Worm (Caenorhabditis elegans): ENCODE measurements around the gene Y48A6B.8.

Gene Y48A6B.8

DNA sequence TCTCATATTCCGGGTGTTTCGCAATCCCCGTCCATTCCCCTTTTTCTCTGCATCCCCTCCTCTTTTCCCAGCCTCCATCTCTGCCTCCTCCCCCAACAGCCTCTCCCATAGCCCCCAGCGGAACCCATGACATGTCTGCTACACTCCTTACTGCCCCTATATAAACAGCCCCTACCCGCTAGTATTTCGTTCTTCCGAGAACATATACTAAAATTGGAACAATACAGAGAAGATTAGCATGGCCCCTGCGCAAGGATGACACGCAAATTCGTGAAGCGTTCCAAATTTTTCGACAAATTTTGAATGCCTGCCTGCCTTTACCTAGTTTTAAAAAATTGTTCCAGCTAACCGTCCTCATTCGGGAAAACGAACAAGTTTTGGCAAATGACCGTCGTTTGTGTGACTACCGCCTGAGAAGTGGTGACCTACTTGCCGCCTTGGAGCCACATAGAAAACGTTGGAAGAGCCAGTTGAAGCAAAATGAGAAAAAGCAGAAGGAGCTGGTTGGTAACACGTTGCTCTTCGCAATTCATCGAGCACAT, 39.7 kb downstream of the Y48A6B.8 start (continued):
- peak; percentile 81 for TF ChIP-seq pax-1 (tag; optimal IDR thresholded peaks at IDR 0.05)
- TF ChIP-seq nfya-1 (tag; optimal IDR thresholded peaks at IDR 0.05) = peak; percentile 92
- peak; percentile 92 for TF ChIP-seq K02D7.2 (tag; optimal IDR thresholded peaks at IDR 0.05)
- TF ChIP-seq ceh-30 (tag; optimal IDR thresholded peaks at IDR 0.05) = peak; percentile 83
- peak; percentile 98 for TF ChIP-seq ceh-19 (GFP tag; optimal IDR thresholded peaks at IDR 0.05)
- no peak for TF ChIP-seq ama-1 (optimal IDR thresholded peaks at IDR 0.05)
- peak; percentile 94 for TF ChIP-seq ttx-3 (tag; optimal IDR thresholded peaks at IDR 0.05)
- TF ChIP-seq sox-2 (GFP tag; IDR thresholded peaks at IDR 0.05) = peak; percentile 95
- TF ChIP-seq ahr-1 (tag; optimal IDR thresholded peaks at IDR 0.05) = peak; percentile 82
- peak; percentile 94 for TF ChIP-seq dve-1 (tag; optimal IDR thresholded peaks at IDR 0.05)
- peak; percentile 97 for TF ChIP-seq hlh-13 (GFP tag; optimal IDR thresholded peaks at IDR 0.05)
- peak; percentile 87 for TF ChIP-seq lin-11 (tag; optimal IDR thresholded peaks at IDR 0.05)
- TF ChIP-seq tbx-2 (tag; optimal IDR thresholded peaks at IDR 0.05) = peak; percentile 96
- peak; percentile 94 for TF ChIP-seq pat-9 (tag; optimal IDR thresholded peaks at IDR 0.05)
- TF ChIP-seq che-1 (tag; optimal IDR thresholded peaks at IDR 0.05) = peak; percentile 92
- peak; percentile 88 for TF ChIP-seq sdc-2 (tag; optimal IDR thresholded peaks at IDR 0.05)
- peak; percentile 90 for TF ChIP-seq C08G9.2 (tag; optimal IDR thresholded peaks at IDR 0.05)
- peak; percentile 89 for TF ChIP-seq nhr-232 (tag; optimal IDR thresholded peaks at IDR 0.05)
- peak; percentile 92 for TF ChIP-seq unc-42 (tag; optimal IDR thresholded peaks at IDR 0.05)
- TF ChIP-seq ceh-22 (tag; optimal IDR thresholded peaks at IDR 0.05) = no peak
- TF ChIP-seq pha-4 (tag; optimal IDR thresholded peaks at IDR 0.05) = no peak
- TF ChIP-seq fkh-10 (GFP tag; optimal IDR thresholded peaks at IDR 0.05) = peak; percentile 79
- peak; percentile 94 for TF ChIP-seq F13H6.1 (tag; optimal IDR thresholded peaks at IDR 0.05)
- TF ChIP-seq ceh-34 (tag; optimal IDR thresholded peaks at IDR 0.05) = peak; percentile 97
- peak; percentile 95 for TF ChIP-seq unc-55 (GFP tag; optimal IDR thresholded peaks at IDR 0.05)
- peak; percentile 93 for TF ChIP-seq C38D4.7 (GFP tag; optimal IDR thresholded peaks at IDR 0.05)
- TF ChIP-seq hlh-8 (tag; optimal IDR thresholded peaks at IDR 0.05) = peak; percentile 86
- TF ChIP-seq ceh-31 (tag; optimal IDR thresholded peaks at IDR 0.05) = peak; percentile 92
- peak; percentile 88 for TF ChIP-seq ceh-24 (tag; optimal IDR thresholded peaks at IDR 0.05)
- peak; percentile 69 for TF ChIP-seq zip-5 (tag; optimal IDR thresholded peaks at IDR 0.05)
- peak; percentile 91 for TF ChIP-seq ref-2 (tag; optimal IDR thresholded peaks at IDR 0.05)
- TF ChIP-seq ceh-2 (tag; optimal IDR thresholded peaks at IDR 0.05) = peak; percentile 94
- TF ChIP-seq ceh-9 (tag; optimal IDR thresholded peaks at IDR 0.05) = peak; percentile 5
- peak; percentile 82 for TF ChIP-seq ceh-48 (tag; optimal IDR thresholded peaks at IDR 0.05)
- peak; percentile 97 for TF ChIP-seq hlh-6 (tag; optimal IDR thresholded peaks at IDR 0.05)

DNA sequence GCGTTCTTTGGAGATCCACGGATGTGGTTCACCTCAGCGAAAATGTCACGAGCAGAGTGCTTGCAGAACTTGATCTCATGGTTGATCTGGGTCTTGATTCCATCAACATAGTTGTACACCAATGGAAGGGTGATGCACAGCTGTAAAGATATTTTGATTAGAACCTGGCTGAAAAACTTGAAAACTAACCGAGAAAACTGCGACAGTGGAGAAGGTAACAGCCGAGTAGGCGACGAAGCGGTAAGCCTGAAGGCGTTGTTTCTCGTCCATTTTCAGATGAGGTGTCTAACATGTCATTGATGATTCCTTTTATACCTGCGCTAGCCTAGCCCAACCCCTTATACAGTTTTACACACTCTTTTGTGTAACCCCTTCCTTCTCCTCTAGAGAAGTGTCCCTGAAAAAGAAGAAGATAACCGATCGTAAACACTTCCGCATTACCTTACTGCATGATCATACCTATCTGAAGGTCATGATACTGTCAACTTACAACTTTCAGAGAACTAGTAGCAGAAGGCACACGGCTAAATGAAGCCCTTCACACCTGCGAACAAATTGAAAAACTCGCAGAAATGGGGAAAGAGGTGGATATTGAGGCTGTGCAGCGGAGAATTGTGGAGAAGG, 41.6 kb downstream of the Y48A6B.8 start, which contains the start of gene col-94:
Gene col-94 (minus strand): TSS at position 313 of the 624 bp plus-strand sequence.
- no peak for TF ChIP-seq fkh-10 (GFP tag; optimal IDR thresholded peaks at IDR 0.05)
- TF ChIP-seq ceh-31 (tag; optimal IDR thresholded peaks at IDR 0.05) = no peak
- TF ChIP-seq elt-2 (tag; optimal IDR thresholded peaks at IDR 0.05) = no peak

- TF ChIP-seq rnt-1 (tag; optimal IDR thresholded peaks at IDR 0.05) = no peak
- no peak for TF ChIP-seq unc-55 (GFP tag; optimal IDR thresholded peaks at IDR 0.05)
Measured at ce11 chrIII:10985559-10986036, 43.6 kb downstream of the Y48A6B.8 start, which contains the start of gene col-93. col-93 (minus strand) TSS chrIII:10985609.

DNA sequence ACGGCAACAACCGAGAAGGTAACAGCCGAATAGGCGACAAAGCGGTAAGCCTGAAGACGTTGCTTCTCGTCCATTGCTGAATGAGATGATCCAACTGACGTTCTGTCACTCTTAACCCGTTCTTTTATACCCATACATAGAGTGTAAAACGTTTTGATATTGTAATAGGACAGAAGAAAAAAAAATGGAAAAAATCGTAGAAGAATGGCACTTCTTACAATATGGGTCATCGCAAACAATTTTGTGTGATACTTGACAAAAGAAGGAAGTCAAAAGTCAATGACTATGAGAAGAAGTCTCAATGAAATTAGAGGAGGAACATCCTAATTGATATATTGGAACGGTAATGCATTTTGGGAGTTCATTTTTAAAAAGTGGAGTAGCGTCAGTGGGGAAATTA, 46.1 kb downstream of the Y48A6B.8 start, which contains the start of gene col-92:
Gene col-92 (minus strand): TSS at position 101 of the 400 bp plus-strand sequence.
- TF ChIP-seq ttx-3 (tag; optimal IDR thresholded peaks at IDR 0.05) = no peak
- TF ChIP-seq pat-9 (tag; optimal IDR thresholded peaks at IDR 0.05) = no peak
- no peak for TF ChIP-seq sdc-2 (tag; optimal IDR thresholded peaks at IDR 0.05)
- no peak for TF ChIP-seq dve-1 (tag; optimal IDR thresholded peaks at IDR 0.05)
- no peak for TF ChIP-seq gmeb-2 (tag; optimal IDR thresholded peaks at IDR 0.05)
- no peak for TF ChIP-seq mec-3 (tag; optimal IDR thresholded peaks at IDR 0.05; ENCODE audit: borderline replicate concordance)
- TF ChIP-seq ceh-14 (tag; optimal IDR thresholded peaks at IDR 0.05) = no peak

Data from whole organism, late embryonic.